Worm (Caenorhabditis elegans) whole organism, L2 larva: ENCODE measurements around the gene mboa-4.

ENCODE experiments used
- C34F6.9 ChIP-seq: fragments of 150-350 bp; optimal IDR thresholded peaks from 2 replicates; lab custom pipeline; 2014; ENCODE audit warnings: missing biosample characterization, missing genetic modification characterization
- F13H6.1 ChIP-seq: sonication (generic microtip); optimal IDR thresholded peaks from 2 replicates; lab custom pipeline; 2016; ENCODE audit warnings: missing genetic modification characterization, missing compliant biosample characterization
- R02D3.7 ChIP-seq: fragments of 150-350 bp; optimal IDR thresholded peaks from 2 replicates; lab custom pipeline; 2014; ENCODE audit warnings: missing biosample characterization, missing genetic modification characterization
- Y55F3AM.14 ChIP-seq: fragments of 200-800 bp; sonication (Bioruptor generic); optimal IDR thresholded peaks from 2 replicates; lab custom pipeline; 2018; ENCODE audit warnings: mild to moderate bottlenecking, missing genetic modification characterization, missing compliant biosample characterization
- ZK546.5 ChIP-seq: sonication (generic microtip); optimal IDR thresholded peaks from 2 replicates; lab custom pipeline; 2017; ENCODE audit warnings: missing biosample characterization, missing genetic modification characterization
- alr-1 ChIP-seq: fragments of 150-350 bp; optimal IDR thresholded peaks from 2 replicates; lab custom pipeline; 2014; ENCODE audit warnings: missing biosample characterization, missing genetic modification characterization
- aly-2 ChIP-seq: fragments of 150-350 bp; optimal IDR thresholded peaks from 2 replicates; lab custom pipeline; 2014; ENCODE audit warnings: missing biosample characterization, missing genetic modification characterization
- ama-1 ChIP-seq: fragments of 150-350 bp; optimal IDR thresholded peaks from 2 replicates; lab custom pipeline; 2018; ENCODE audit warnings: inconsistent platforms
- blmp-1 ChIP-seq: sonication (generic microtip); optimal IDR thresholded peaks from 2 replicates; lab custom pipeline; 2017; ENCODE audit warnings: missing genetic modification characterization, mild to moderate bottlenecking, missing compliant biosample characterization, antibody characterized with exemption, moderate library complexity; ENCODE audit not compliant: insufficient read depth
- ceh-16 ChIP-seq: fragments of 150-350 bp; optimal IDR thresholded peaks from 2 replicates; lab custom pipeline; 2014; ENCODE audit warnings: missing biosample characterization, missing genetic modification characterization
- ceh-82 ChIP-seq: fragments of 150-350 bp; optimal IDR thresholded peaks from 2 replicates; lab custom pipeline; 2014; ENCODE audit warnings: missing biosample characterization, missing genetic modification characterization
- crh-2 ChIP-seq: sonication (generic microtip); optimal IDR thresholded peaks from 2 replicates; lab custom pipeline; 2017; ENCODE audit warnings: missing biosample characterization, missing genetic modification characterization
- dmd-4 ChIP-seq: sonication (generic microtip); optimal IDR thresholded peaks from 2 replicates; lab custom pipeline; 2017; ENCODE audit warnings: missing biosample characterization, missing genetic modification characterization
- egl-27 ChIP-seq: sonication (generic microtip); optimal IDR thresholded peaks from 3 replicates; lab custom pipeline; 2017; ENCODE audit warnings: missing biosample characterization, missing genetic modification reagents, missing genetic modification characterization
- elt-1 ChIP-seq: fragments of 150-350 bp; optimal IDR thresholded peaks from 2 replicates; lab custom pipeline; 2014; ENCODE audit warnings: missing biosample characterization, missing genetic modification characterization
- fos-1 ChIP-seq: fragments of 150-350 bp; optimal IDR thresholded peaks from 2 replicates; lab custom pipeline; 2014; ENCODE audit warnings: missing biosample characterization, missing genetic modification characterization
- gmeb-1 ChIP-seq: fragments of 150-350 bp; optimal IDR thresholded peaks from 2 replicates; lab custom pipeline; 2014; ENCODE audit warnings: missing biosample characterization, missing genetic modification characterization
- lin-11 ChIP-seq: fragments of 150-350 bp; sonication (generic microtip); optimal IDR thresholded peaks from 2 replicates; lab custom pipeline; 2014; ENCODE audit warnings: missing biosample characterization, missing genetic modification characterization, inconsistent platforms, mixed read lengths
- lin-13 ChIP-seq: fragments of 150-350 bp; optimal IDR thresholded peaks from 2 replicates; lab custom pipeline; 2014; ENCODE audit warnings: missing biosample characterization, missing genetic modification reagents, missing genetic modification characterization
- lin-39 ChIP-seq: fragments of 150-350 bp; optimal IDR thresholded peaks from 2 replicates; lab custom pipeline; 2014; ENCODE audit warnings: missing biosample characterization, missing genetic modification reagents, missing genetic modification characterization
- lsy-2 ChIP-seq, 2 experiments: fragments of 150-350 bp in 1 of 2; sonication (generic microtip) in 1 of 2; optimal IDR thresholded peaks; 2 replicates each; lab custom pipeline; 2014 to 2017; ENCODE audit warnings: missing biosample characterization in 2 of 2, missing genetic modification characterization in 2 of 2
- mab-5 ChIP-seq: fragments of 150-350 bp; optimal IDR thresholded peaks from 2 replicates; lab custom pipeline; 2014; ENCODE audit warnings: missing biosample characterization, missing genetic modification characterization
- mbf-1 ChIP-seq: sonication (generic microtip); optimal IDR thresholded peaks from 2 replicates; lab custom pipeline; 2017; ENCODE audit warnings: missing biosample characterization, missing genetic modification characterization
- mdl-1 ChIP-seq, 2 experiments: fragments of 150-350 bp in 1 of 2; sonication (generic microtip) in 1 of 2; optimal IDR thresholded peaks; 2 replicates each; lab custom pipeline; 2017; ENCODE audit warnings: missing biosample characterization in 2 of 2, missing genetic modification characterization in 2 of 2
- nhr-11 ChIP-seq: fragments of 150-350 bp; optimal IDR thresholded peaks from 2 replicates; lab custom pipeline; 2014; ENCODE audit warnings: missing biosample characterization, missing genetic modification characterization
- nhr-12 ChIP-seq: fragments of 150-350 bp; optimal IDR thresholded peaks from 2 replicates; lab custom pipeline; 2014; ENCODE audit warnings: missing biosample characterization, missing genetic modification characterization
- nhr-129 ChIP-seq: fragments of 150-350 bp; optimal IDR thresholded peaks from 2 replicates; lab custom pipeline; 2014; ENCODE audit warnings: missing biosample characterization, missing genetic modification characterization
- nhr-21 ChIP-seq: fragments of 150-350 bp; optimal IDR thresholded peaks from 2 replicates; lab custom pipeline; 2014; ENCODE audit warnings: missing biosample characterization, missing genetic modification characterization
- nhr-23 ChIP-seq: fragments of 150-350 bp; optimal IDR thresholded peaks from 2 replicates; lab custom pipeline; 2014; ENCODE audit warnings: missing biosample characterization, missing genetic modification reagents, missing genetic modification characterization
- nhr-237 ChIP-seq: fragments of 150-350 bp; optimal IDR thresholded peaks from 2 replicates; lab custom pipeline; 2014; ENCODE audit warnings: missing biosample characterization, missing genetic modification characterization
- nhr-25 ChIP-seq: fragments of 150-350 bp; sonication (generic microtip); optimal IDR thresholded peaks from 3 replicates; lab custom pipeline; 2014; ENCODE audit warnings: missing biosample characterization, missing genetic modification characterization
- nhr-6 ChIP-seq: fragments of 150-350 bp; optimal IDR thresholded peaks from 2 replicates; lab custom pipeline; 2014; ENCODE audit warnings: missing biosample characterization, missing genetic modification characterization
- nhr-77 ChIP-seq: fragments of 150-350 bp; optimal IDR thresholded peaks from 2 replicates; lab custom pipeline; 2014; ENCODE audit warnings: missing biosample characterization, missing genetic modification characterization
- peb-1 ChIP-seq: fragments of 150-350 bp; optimal IDR thresholded peaks from 2 replicates; lab custom pipeline; 2014; ENCODE audit warnings: missing biosample characterization, missing genetic modification characterization
- skn-1 ChIP-seq: sonication (generic microtip); optimal IDR thresholded peaks from 2 replicates; lab custom pipeline; 2017; ENCODE audit warnings: missing biosample characterization, missing genetic modification characterization
- sma-3 ChIP-seq: sonication (generic microtip); optimal IDR thresholded peaks from 2 replicates; lab custom pipeline; 2016; ENCODE audit warnings: missing genetic modification reagents, missing genetic modification characterization, missing compliant biosample characterization
- sma-9 ChIP-seq, 2 experiments: fragments of 150-350 bp in 1 of 2; sonication (generic microtip) in 1 of 2; optimal IDR thresholded peaks; 2 replicates each; lab custom pipeline; 2014 to 2016; ENCODE audit warnings: missing genetic modification characterization in 2 of 2, mild to moderate bottlenecking in 1 of 2, missing biosample characterization in 1 of 2, missing compliant biosample characterization in 1 of 2, missing genetic modification reagents in 1 of 2, moderate library complexity in 1 of 2
- snpc-4 ChIP-seq: fragments of 150-350 bp; optimal IDR thresholded peaks from 2 replicates; lab custom pipeline; 2014; ENCODE audit warnings: missing biosample characterization, missing genetic modification characterization
- unc-39 ChIP-seq: fragments of 150-350 bp; optimal IDR thresholded peaks from 2 replicates; lab custom pipeline; 2014; ENCODE audit warnings: missing biosample characterization, missing genetic modification characterization
- unc-55 ChIP-seq: fragments of 150-350 bp; sonication (generic microtip); optimal IDR thresholded peaks from 3 replicates; lab custom pipeline; 2014; ENCODE audit warnings: missing biosample characterization, missing genetic modification reagents, missing genetic modification characterization
- unc-62 ChIP-seq: fragments of 150-350 bp; optimal IDR thresholded peaks from 2 replicates; lab custom pipeline; 2014; ENCODE audit warnings: missing biosample characterization, missing genetic modification reagents, missing genetic modification characterization
- zag-1 ChIP-seq: fragments of 150-350 bp; optimal IDR thresholded peaks from 2 replicates; lab custom pipeline; 2014; ENCODE audit warnings: missing biosample characterization, missing genetic modification characterization
- ztf-1 ChIP-seq: fragments of 200-800 bp; sonication (Bioruptor generic); conservative IDR thresholded peaks from 2 replicates; pipeline ENCODE4 v1.3.6; 2022; ENCODE audit warnings: missing genetic modification characterization, missing compliant biosample characterization
- ztf-11 ChIP-seq: sonication (generic microtip); optimal IDR thresholded peaks from 2 replicates; lab custom pipeline; 2017; ENCODE audit warnings: missing biosample characterization, missing genetic modification characterization
- ztf-4 ChIP-seq: fragments of 150-350 bp; optimal IDR thresholded peaks from 2 replicates; lab custom pipeline; 2014; ENCODE audit warnings: missing biosample characterization, missing genetic modification characterization

Gene mboa-4

ce11 chrIV:11124674-11125073, 35.1 kb downstream of the mboa-4 start, which contains the start of gene spo-11:
Gene spo-11, minus strand, starts transcription at chrIV:11124862.
- TF ChIP-seq sma-3 (GFP tag; lab: Kevin White, UChicago) (no peak), alr-1 (tag; lab: Kevin White, UChicago) (no peak), crh-2 (no peak), lin-13 (GFP tag; lab: Kevin White, UChicago) (no peak), ztf-1 (GFP tag; lab: Robert Waterston, UW) (no peak), nhr-129 (tag; lab: Kevin White, UChicago) (no peak), sma-9 (GFP tag; optimal IDR thresholded peaks at IDR 0.05; lab: Kevin White, UChicago) (no peak), sma-9 (tag; optimal IDR thresholded peaks at IDR 0.05; lab: Kevin White, UChicago) (no peak), snpc-4 (no peak), egl-27 (tag; lab: Kevin White, UChicago) (no peak), lin-11 (tag; lab: Kevin White, UChicago) (no peak)

ce11 chrIV:11119972-11120562, 39.7 kb downstream of the mboa-4 start:
- TF ChIP-seq nhr-21 (tag; lab: Kevin White, UChicago) (peak; percentile 20), F13H6.1 (tag; lab: Kevin White, UChicago) (peak; percentile 47), zag-1 (tag; lab: Kevin White, UChicago) (no peak), snpc-4 (no peak), elt-1 (tag; lab: Kevin White, UChicago) (peak; percentile 84), ceh-16 (tag; lab: Kevin White, UChicago) (peak; percentile 41)
- TF ChIP-seq, all 48 proteins: peak for 4

- TF ChIP-seq mab-5 (tag; lab: Kevin White, UChicago) (peak; percentile 89), dmd-4 (tag; lab: Kevin White, UChicago) (no peak), ama-1 (no peak), C34F6.9 (tag; lab: Kevin White, UChicago) (peak; percentile 89), sma-3 (GFP tag; lab: Kevin White, UChicago) (peak; percentile 89), nhr-6 (tag; lab: Kevin White, UChicago) (peak; percentile 71), F13H6.1 (tag; lab: Kevin White, UChicago) (peak; percentile 91), lin-39 (tag; lab: Kevin White, UChicago) (no peak), nhr-23 (tag; lab: Kevin White, UChicago) (peak; percentile 25), ZK546.5 (tag; lab: Kevin White, UChicago) (peak; percentile 34), unc-55 (GFP tag; lab: Kevin White, UChicago) (peak; percentile 92), lsy-2 (tag; optimal IDR thresholded peaks at IDR 0.05; lab: Kevin White, UChicago) (peak; percentile 90 to 96), nhr-11 (tag; lab: Kevin White, UChicago) (no peak), ztf-11 (no peak), zag-1 (tag; lab: Kevin White, UChicago) (peak; percentile 98), ztf-1 (GFP tag; lab: Robert Waterston, UW) (no peak), unc-62 (no peak), nhr-21 (tag; lab: Kevin White, UChicago) (peak; percentile 83), skn-1 (no peak), crh-2 (peak; percentile 98), alr-1 (tag; lab: Kevin White, UChicago) (no peak), aly-2 (tag; lab: Kevin White, UChicago) (no peak), peb-1 (tag; lab: Kevin White, UChicago) (no peak), unc-39 (tag; lab: Kevin White, UChicago) (no peak), ceh-16 (tag; lab: Kevin White, UChicago) (peak; percentile 31), R02D3.7 (tag; lab: Kevin White, UChicago) (no peak), nhr-129 (tag; lab: Kevin White, UChicago) (peak; percentile 94), Y55F3AM.14 (peak; percentile 34), ztf-4 (tag; lab: Kevin White, UChicago) (peak; percentile 69), elt-1 (tag; lab: Kevin White, UChicago) (no peak), lin-13 (GFP tag; lab: Kevin White, UChicago) (peak; percentile 88), gmeb-1 (peak; percentile 85), fos-1 (tag; lab: Kevin White, UChicago) (peak; percentile 86), blmp-1 (tag; lab: Kevin White, UChicago) (peak; percentile 10), snpc-4 (peak; percentile 34), egl-27 (tag; lab: Kevin White, UChicago) (peak; percentile 82), mdl-1 (tag; optimal IDR thresholded peaks at IDR 0.05; lab: Kevin White, UChicago) (peak; percentile 70 to 97), mbf-1 (tag; lab: Kevin White, UChicago) (no peak), ceh-82 (tag; lab: Kevin White, UChicago) (no peak), nhr-77 (tag; lab: Kevin White, UChicago) (peak; percentile 62), nhr-12 (tag; lab: Kevin White, UChicago) (no peak), sma-9 (GFP tag; optimal IDR thresholded peaks at IDR 0.05; lab: Kevin White, UChicago) (peak; percentile 81), sma-9 (tag; optimal IDR thresholded peaks at IDR 0.05; lab: Kevin White, UChicago) (no peak), nhr-237 (tag; lab: Kevin White, UChicago) (peak; percentile 21), nhr-25 (tag; lab: Kevin White, UChicago) (peak; percentile 78), lin-11 (tag; lab: Kevin White, UChicago) (peak; percentile 93)
Observed at ce11 chrIV:11118837-11119491, 40.8 kb downstream of the mboa-4 start, which contains the start of the genes imp-2 and enpl-1. Gene imp-2, minus strand, starts transcription at chrIV:11118887. Gene enpl-1, plus strand, starts transcription at chrIV:11119298.
